Worm (Caenorhabditis elegans) whole organism, L1 larva: ENCODE results near the gene nhr-209.

ENCODE experiments used
- ama-1 ChIP-seq: fragments of 150-350 bp; optimal IDR thresholded peaks from 2 replicates; lab custom pipeline; 2014
- ceh-63 ChIP-seq: fragments of 200-800 bp; sonication (Bioruptor generic); optimal IDR thresholded peaks from 2 replicates; lab custom pipeline; 2018; ENCODE audit warnings: mild to moderate bottlenecking, missing genetic modification characterization, missing compliant biosample characterization
- fos-1 ChIP-seq: fragments of 150-350 bp; optimal IDR thresholded peaks from 2 replicates; lab custom pipeline; 2014; ENCODE audit warnings: missing biosample characterization, missing genetic modification characterization
- lir-3 ChIP-seq: sonication (generic microtip); optimal IDR thresholded peaks from 2 replicates; lab custom pipeline; 2016; ENCODE audit warnings: mild to moderate bottlenecking, missing genetic modification characterization, moderate library complexity, missing compliant biosample characterization; ENCODE audit not compliant: poor library complexity
- lsy-2 ChIP-seq, 2 experiments: fragments of 150-350 bp; optimal IDR thresholded peaks; 2 replicates each; lab custom pipeline; 2014; ENCODE audit warnings: missing biosample characterization in 2 of 2, missing genetic modification characterization in 2 of 2
- nhr-237 ChIP-seq: fragments of 150-350 bp; optimal IDR thresholded peaks from 2 replicates; lab custom pipeline; 2014; ENCODE audit warnings: missing biosample characterization, missing genetic modification characterization
- nhr-77 ChIP-seq: fragments of 150-350 bp; optimal IDR thresholded peaks from 2 replicates; lab custom pipeline; 2014; ENCODE audit warnings: missing biosample characterization, missing genetic modification characterization
- unc-98 ChIP-seq: fragments of 200-800 bp; sonication (Bioruptor generic); IDR thresholded peaks from 2 replicates; pipeline ENCODE4 v1.3.6; 2022; ENCODE audit warnings: missing genetic modification characterization, missing compliant biosample characterization
- ztf-11 ChIP-seq, 2 experiments: sonication (generic microtip); optimal IDR thresholded peaks; 2 replicates each; lab custom pipeline; 2016 to 2017; ENCODE audit warnings: missing genetic modification characterization in 2 of 2, missing biosample characterization in 1 of 2, missing compliant biosample characterization in 1 of 2

ce11 chrV:12070419-12070818 is 27.5 kb upstream of the nhr-209 start, which contains the start of gene kmo-1:
- TF ChIP-seq lsy-2 (tag; optimal IDR thresholded peaks at IDR 0.05; lab: Kevin White, UChicago) (no peak), lir-3 (tag; lab: Kevin White, UChicago) (no peak), fos-1 (no peak), nhr-77 (tag; lab: Kevin White, UChicago) (no peak), unc-98 (GFP tag; lab: Robert Waterston, UW) (no peak), ceh-63 (GFP tag; lab: Kevin White, UChicago) (no peak), ama-1 (lab: Kevin White, UChicago) (no peak), nhr-237 (no peak), ztf-11 (tag; optimal IDR thresholded peaks at IDR 0.05; lab: Kevin White, UChicago) (no peak)
